Fruit fly (Drosophila melanogaster) whole organism, embryonic: ENCODE results near the gene eEF1delta.
A peak's percentile ranks its signal among the peaks of the same experiment; 100 is the strongest.

Source experiments
- Antp ChIP-seq: fragments of 200-800 bp; sonication (Bioruptor generic); optimal IDR thresholded peaks from 3 replicates; lab custom pipeline; 2016; ENCODE audit warnings: missing biosample characterization, missing genetic modification characterization
- BtbVII ChIP-seq: fragments of 200-800 bp; sonication (Bioruptor generic); optimal IDR thresholded peaks from 3 replicates; lab custom pipeline; 2017; ENCODE audit warnings: missing biosample characterization, mild to moderate bottlenecking, missing genetic modification characterization
- C15 ChIP-seq: fragments of 200-800 bp; sonication (Bioruptor generic); IDR thresholded peaks from 3 replicates; pipeline ENCODE4 v1.3.6; 2022; ENCODE audit warnings: missing biosample characterization, missing genetic modification characterization
- CG1024 ChIP-seq: fragments of 200-800 bp; sonication (Bioruptor generic); IDR thresholded peaks from 2 replicates; pipeline ENCODE4 v1.3.6; 2022; ENCODE audit warnings: missing biosample characterization, missing genetic modification characterization
- CG10267 ChIP-seq: fragments of 200-800 bp; sonication (Bioruptor generic); optimal IDR thresholded peaks from 2 replicates; lab custom pipeline; 2018; ENCODE audit warnings: missing biosample characterization, mild to moderate bottlenecking, missing genetic modification characterization, moderate library complexity
- CG12391 ChIP-seq: fragments of 200-800 bp; sonication (Bioruptor generic); optimal IDR thresholded peaks from 3 replicates; lab custom pipeline; 2018; ENCODE audit warnings: missing biosample characterization, mild to moderate bottlenecking, missing genetic modification characterization, moderate library complexity
- CG12659 ChIP-seq: fragments of 200-800 bp; sonication (Bioruptor generic); optimal IDR thresholded peaks from 3 replicates; lab custom pipeline; 2017; ENCODE audit warnings: mild to moderate bottlenecking, missing biosample characterization, missing genetic modification reagents, missing genetic modification characterization
- CG14710 ChIP-seq: fragments of 200-800 bp; sonication (Bioruptor generic); optimal IDR thresholded peaks from 3 replicates; lab custom pipeline; 2019; ENCODE audit warnings: missing biosample characterization, mild to moderate bottlenecking, missing genetic modification characterization, moderate library complexity
- CG15073 ChIP-seq: fragments of 200-800 bp; sonication (Bioruptor generic); optimal IDR thresholded peaks from 2 replicates; lab custom pipeline; 2016; ENCODE audit warnings: missing biosample characterization, missing genetic modification characterization
- CG15479 ChIP-seq: fragments of 200-800 bp; sonication (Bioruptor generic); optimal IDR thresholded peaks from 3 replicates; lab custom pipeline; 2019; ENCODE audit warnings: missing biosample characterization, mild to moderate bottlenecking, missing genetic modification characterization, moderate library complexity
- CG17568 ChIP-seq: fragments of 200-800 bp; sonication (Bioruptor generic); optimal IDR thresholded peaks from 2 replicates; lab custom pipeline; 2018; ENCODE audit warnings: missing biosample characterization, mild to moderate bottlenecking, missing genetic modification characterization, moderate library complexity
- CG17802 ChIP-seq: fragments of 200-800 bp; sonication (Bioruptor generic); optimal IDR thresholded peaks from 2 replicates; lab custom pipeline; 2018; ENCODE audit warnings: missing biosample characterization, mild to moderate bottlenecking, missing genetic modification characterization, moderate library complexity
- CG17912 ChIP-seq: fragments of 200-800 bp; sonication (Bioruptor generic); optimal IDR thresholded peaks from 2 replicates; lab custom pipeline; 2018; ENCODE audit warnings: missing biosample characterization, mild to moderate bottlenecking, missing genetic modification characterization
- CG18262 ChIP-seq: fragments of 200-800 bp; optimal IDR thresholded peaks from 3 replicates; lab custom pipeline; 2019; ENCODE audit warnings: missing biosample characterization, mild to moderate bottlenecking, missing genetic modification characterization, moderate library complexity
- CG3065 ChIP-seq: fragments of 200-800 bp; sonication (Bioruptor generic); optimal IDR thresholded peaks from 2 replicates; lab custom pipeline; 2016; ENCODE audit warnings: missing biosample characterization, missing genetic modification characterization
- CG3995 ChIP-seq: fragments of 200-800 bp; sonication (Bioruptor generic); optimal IDR thresholded peaks from 3 replicates; lab custom pipeline; 2016; ENCODE audit warnings: missing biosample characterization, missing genetic modification characterization
- CG7271 ChIP-seq: fragments of 200-800 bp; sonication (Bioruptor generic); optimal IDR thresholded peaks from 2 replicates; lab custom pipeline; 2018; ENCODE audit warnings: missing biosample characterization, mild to moderate bottlenecking, missing genetic modification characterization, moderate library complexity
- CG7556 ChIP-seq: fragments of 200-800 bp; sonication (Bioruptor generic); optimal IDR thresholded peaks from 2 replicates; lab custom pipeline; 2017; ENCODE audit warnings: missing biosample characterization, mild to moderate bottlenecking, missing genetic modification characterization
- CG8290 ChIP-seq, 3 experiments: fragments of 200-800 bp; sonication (Bioruptor generic); optimal IDR thresholded peaks; 2 replicates each; lab custom pipeline; 2016 to 2019; ENCODE audit warnings: missing biosample characterization in 3 of 3, missing genetic modification characterization in 3 of 3, mild to moderate bottlenecking in 2 of 3, moderate library complexity in 1 of 3
- CG9215 ChIP-seq: fragments of 200-800 bp; sonication (Bioruptor generic); IDR thresholded peaks from 2 replicates; pipeline ENCODE4 v1.3.6; 2022; ENCODE audit warnings: missing biosample characterization, missing genetic modification characterization
- CG9609 ChIP-seq: fragments of 200-800 bp; sonication (Bioruptor generic); optimal IDR thresholded peaks from 3 replicates; lab custom pipeline; 2016; ENCODE audit warnings: missing biosample characterization, missing genetic modification characterization
- CTCF ChIP-seq: fragments of 200-800 bp; sonication (Bioruptor generic); optimal IDR thresholded peaks from 2 replicates; lab custom pipeline; 2017; ENCODE audit warnings: missing biosample characterization, mild to moderate bottlenecking, missing genetic modification characterization, moderate library complexity
- Dll ChIP-seq: fragments of 200-800 bp; sonication (Bioruptor generic); IDR thresholded peaks from 4 replicates; pipeline ENCODE4 v1.3.6; 2022; ENCODE audit warnings: missing biosample characterization, missing genetic modification characterization; ENCODE audit not compliant: partially characterized antibody
- Dref ChIP-seq: fragments of 200-800 bp; sonication (Bioruptor generic); IDR thresholded peaks from 2 replicates; pipeline ENCODE4 v1.3.6; 2022; ENCODE audit warnings: missing biosample characterization, missing genetic modification characterization
- Drgx ChIP-seq: fragments of 200-800 bp; sonication (Bioruptor generic); IDR thresholded peaks from 2 replicates; pipeline ENCODE4 v1.3.6; 2022; ENCODE audit warnings: missing biosample characterization, missing genetic modification characterization
- Fer1 ChIP-seq: fragments of 200-800 bp; sonication (Bioruptor generic); optimal IDR thresholded peaks from 2 replicates; lab custom pipeline; 2017; ENCODE audit warnings: missing biosample characterization, mild to moderate bottlenecking, missing genetic modification characterization
- Hmx ChIP-seq: fragments of 200-800 bp; sonication (Bioruptor generic); optimal IDR thresholded peaks from 2 replicates; lab custom pipeline; 2016; ENCODE audit warnings: missing biosample characterization, missing genetic modification characterization
- Kr ChIP-seq: fragments of 200-800 bp; sonication (Bioruptor generic); optimal IDR thresholded peaks from 2 replicates; lab custom pipeline; 2017; ENCODE audit warnings: missing biosample characterization, mild to moderate bottlenecking, missing genetic modification characterization
- MESR4 ChIP-seq: fragments of 200-800 bp; sonication (Bioruptor generic); optimal IDR thresholded peaks from 2 replicates; lab custom pipeline; 2018; ENCODE audit warnings: missing biosample characterization, mild to moderate bottlenecking, missing genetic modification characterization, moderate library complexity
- Scr ChIP-seq: fragments of 200-800 bp; sonication (Bioruptor generic); IDR thresholded peaks from 2 replicates; pipeline ENCODE4 v1.3.6; 2022; ENCODE audit warnings: missing biosample characterization, missing genetic modification characterization; ENCODE audit not compliant: partially characterized antibody
- Sry-δ ChIP-seq: fragments of 200-800 bp; sonication (Bioruptor generic); optimal IDR thresholded peaks from 2 replicates; lab custom pipeline; 2016; ENCODE audit warnings: missing biosample characterization, missing genetic modification characterization
- Xrp1 ChIP-seq: fragments of 200-800 bp; sonication (Bioruptor generic); IDR thresholded peaks from 2 replicates; pipeline ENCODE4 v1.3.6; 2022; ENCODE audit warnings: missing biosample characterization, missing genetic modification characterization
- ase ChIP-seq: fragments of 200-800 bp; sonication (Bioruptor generic); IDR thresholded peaks from 3 replicates; pipeline ENCODE4 v1.3.6; 2022; ENCODE audit warnings: missing biosample characterization, missing genetic modification characterization
- ato ChIP-seq: fragments of 200-800 bp; sonication (Bioruptor generic); IDR thresholded peaks from 2 replicates; pipeline ENCODE4 v1.3.6; 2022; ENCODE audit warnings: missing biosample characterization, missing genetic modification characterization; ENCODE audit not compliant: partially characterized antibody
- bsh ChIP-seq, 2 experiments: fragments of 200-800 bp; sonication (Bioruptor generic); optimal IDR thresholded peaks; 2 replicates each; lab custom pipeline; 2017 to 2018; ENCODE audit warnings: mild to moderate bottlenecking in 2 of 2, missing biosample characterization in 2 of 2, missing genetic modification characterization in 2 of 2, moderate library complexity in 1 of 2
- crc ChIP-seq: fragments of 200-800 bp; sonication (Bioruptor generic); optimal IDR thresholded peaks from 2 replicates; lab custom pipeline; 2016; ENCODE audit warnings: missing biosample characterization, missing genetic modification characterization
- eve ChIP-seq, 2 experiments: fragments of >200 bp; optimal IDR thresholded peaks; 2 replicates each; lab custom pipeline; 2017; ENCODE audit warnings: missing biosample characterization in 2 of 2, missing genetic modification characterization in 2 of 2
- gcm2 ChIP-seq: fragments of 200-800 bp; sonication (Bioruptor generic); optimal IDR thresholded peaks from 2 replicates; lab custom pipeline; 2016; ENCODE audit warnings: missing biosample characterization, missing genetic modification characterization
- pan ChIP-seq, 4 experiments: fragments of >200 bp in 3 of 4; fragments of 200-800 bp in 1 of 4; sonication (Bioruptor generic) in 1 of 4; optimal IDR thresholded peaks in 3 of 4; IDR thresholded peaks in 1 of 4; 2 replicates each; pipeline versions ENCODE4 v1.3.6 to Lab custom; 2017 to 2022; ENCODE audit warnings: missing biosample characterization in 2 of 4, missing genetic modification characterization in 2 of 4, mixed read lengths in 1 of 4
- peb ChIP-seq: fragments of 200-800 bp; sonication (Bioruptor generic); IDR thresholded peaks from 2 replicates; pipeline ENCODE4 v1.3.6; 2022; ENCODE audit warnings: missing biosample characterization, missing genetic modification characterization
- pfk ChIP-seq: fragments of 200-800 bp; sonication (Bioruptor generic); optimal IDR thresholded peaks from 2 replicates; lab custom pipeline; 2018; ENCODE audit warnings: missing biosample characterization, mild to moderate bottlenecking, missing genetic modification characterization, moderate library complexity
- pzg ChIP-seq: fragments of 200-800 bp; sonication (Bioruptor generic); optimal IDR thresholded peaks from 3 replicates; lab custom pipeline; 2018; ENCODE audit warnings: missing biosample characterization, mild to moderate bottlenecking, missing genetic modification characterization, moderate library complexity
- sens ChIP-seq: fragments of 200-800 bp; sonication (Bioruptor generic); peaks from one replicate; lab custom pipeline; 2016; ENCODE audit warnings: missing biosample characterization, missing genetic modification characterization
- shn ChIP-seq: fragments of 200-800 bp; sonication (Bioruptor generic); optimal IDR thresholded peaks from 3 replicates; lab custom pipeline; 2016; ENCODE audit warnings: missing biosample characterization, missing genetic modification characterization
- stwl ChIP-seq: fragments of 200-800 bp; sonication (Bioruptor generic); optimal IDR thresholded peaks from 3 replicates; lab custom pipeline; 2018; ENCODE audit warnings: missing biosample characterization, mild to moderate bottlenecking, missing genetic modification characterization, moderate library complexity
- tio ChIP-seq: fragments of 200-800 bp; sonication (Bioruptor generic); optimal IDR thresholded peaks from 2 replicates; lab custom pipeline; 2017; ENCODE audit warnings: missing biosample characterization, missing genetic modification characterization, inconsistent platforms
- wdn ChIP-seq: fragments of 200-800 bp; sonication (Bioruptor generic); IDR thresholded peaks from 2 replicates; pipeline ENCODE4 v1.3.6; 2022; ENCODE audit warnings: missing biosample characterization, missing genetic modification characterization
- zen2 ChIP-seq: fragments of 200-800 bp; sonication (Bioruptor generic); IDR thresholded peaks from 3 replicates; pipeline ENCODE4 v1.3.6; 2022; ENCODE audit warnings: missing biosample characterization, missing genetic modification characterization; ENCODE audit not compliant: partially characterized antibody

The eEF1delta gene

dm6 chr2L:10255725-10256158, 23.4 kb downstream of the eEF1delta start, which contains the start of gene CG5676 (continued):
- TF ChIP-seq Scr (peak; percentile 26; the same call in 1 of the 2 replicates), zen2 (GFP tag; lab: Robert Waterston, UW) (no peak), CG1024 (peak; percentile 90), pfk (GFP tag; lab: Kevin White, UChicago) (peak; percentile 97), CG7556 (no peak), stwl (peak; percentile 52), crc (GFP tag; lab: Kevin White, UChicago) (no peak), CG17802 (tag; lab: Kevin White, UChicago) (peak; percentile 86), Sry-δ (GFP tag; lab: Kevin White, UChicago) (peak; percentile 38), CG14710 (peak; percentile 44), CG9609 (GFP tag; lab: Kevin White, UChicago) (no peak), MESR4 (GFP tag; lab: Kevin White, UChicago) (peak; percentile 77), Dref (GFP tag; lab: Robert Waterston, UW) (no peak), CG15073 (GFP tag; lab: Kevin White, UChicago) (no peak), ato (GFP tag; lab: Robert Waterston, UW) (no peak), CG8290 (GFP tag; optimal IDR thresholded peaks at IDR 0.05; lab: Kevin White, UChicago) (peak; percentile 14), CG8290 (tag; optimal IDR thresholded peaks at IDR 0.05; lab: Kevin White, UChicago) (no peak), CG12659 (GFP tag; lab: Kevin White, UChicago) (peak; percentile 57), Dll (GFP tag; lab: Robert Waterston, UW) (0 out of 4 replicates have a peak, but pooled peaks have one; percentile 34), Xrp1 (GFP tag; lab: Robert Waterston, UW) (no peak), shn (GFP tag; lab: Kevin White, UChicago) (no peak), CG18262 (tag; lab: Kevin White, UChicago) (peak; percentile 4), pzg (peak; percentile 71), CTCF (GFP tag; lab: Kevin White, UChicago) (no peak), Fer1 (GFP tag; lab: Kevin White, UChicago) (peak; percentile 19), CG7271 (tag; lab: Kevin White, UChicago) (peak; percentile 23)

- TF ChIP-seq BtbVII (GFP tag; lab: Kevin White, UChicago) (no peak), CG3065 (GFP tag; lab: Kevin White, UChicago) (no peak), CG10267 (tag; lab: Kevin White, UChicago) (no peak), Drgx (GFP tag; lab: Robert Waterston, UW) (0 out of 2 replicates have a peak, but pooled peaks have one; percentile 27), CG3995 (GFP tag; lab: Kevin White, UChicago) (no peak), CG15479 (GFP tag; lab: Kevin White, UChicago) (peak; percentile 47), CG9215 (GFP tag; lab: Robert Waterston, UW) (no peak), tio (GFP tag; lab: Kevin White, UChicago) (no peak), gcm2 (GFP tag; lab: Kevin White, UChicago) (no peak), bsh (GFP tag; optimal IDR thresholded peaks at IDR 0.05; lab: Kevin White, UChicago) (no peak), Hmx (GFP tag; lab: Kevin White, UChicago) (no peak), sens (peak; percentile 49), peb (no peak), CG17568 (no peak), pan (optimal IDR thresholded peaks at IDR 0.05; lab: Kevin White, UChicago) (no peak), pan (GFP tag; optimal IDR thresholded peaks at IDR 0.05 in 1 of 2, IDR thresholded peaks at IDR 0.05 in 1 of 2) (peak in 1 of 2 experiments; percentile 48), CG17912 (no peak), wdn (no peak), CG12391 (tag; lab: Kevin White, UChicago) (no peak), ase (no peak), Kr (peak; percentile 68), eve (GFP tag; optimal IDR thresholded peaks at IDR 0.05; lab: Kevin White, UChicago) (peak in 1 of 2 experiments; percentile 36), Antp (GFP tag; lab: Kevin White, UChicago) (no peak), pfk (GFP tag; lab: Kevin White, UChicago) (no peak), C15 (no peak)
Observed at dm6 chr2L:10259960-10260749, 27.8 kb downstream of the eEF1delta start.
